Worm (Caenorhabditis elegans) whole organism, L4 larva: ENCODE measurements around the gene srg-27.

ENCODE experiments used
- D1046.2 ChIP-seq: fragments of 200-800 bp; sonication (Bioruptor generic); IDR thresholded peaks from 2 replicates; pipeline ENCODE4 v1.3.6; 2022; ENCODE audit warnings: missing genetic modification characterization, missing compliant biosample characterization
- F10B5.3 ChIP-seq: sonication (generic microtip); optimal IDR thresholded peaks from 2 replicates; lab custom pipeline; 2016; ENCODE audit warnings: mild to moderate bottlenecking, missing genetic modification characterization, missing compliant biosample characterization
- F44E2.7 ChIP-seq: fragments of 200-800 bp; sonication (Bioruptor generic); IDR thresholded peaks from 2 replicates; pipeline ENCODE4 v2.1.2; 2022; ENCODE audit warnings: missing genetic modification characterization, missing compliant biosample characterization
- F49E8.2 ChIP-seq: sonication (generic microtip); optimal IDR thresholded peaks from 2 replicates; lab custom pipeline; 2016; ENCODE audit warnings: missing compliant biosample characterization, mild to moderate bottlenecking, missing genetic modification characterization, borderline replicate concordance
- T20F7.1 ChIP-seq: fragments of 200-800 bp; sonication (Bioruptor generic); optimal IDR thresholded peaks from 2 replicates; lab custom pipeline; 2018; ENCODE audit warnings: mild to moderate bottlenecking, missing genetic modification characterization, missing compliant biosample characterization
- Y48G9A.11 ChIP-seq: fragments of 200-800 bp; sonication (Bioruptor generic); IDR thresholded peaks from 2 replicates; pipeline ENCODE4 v1.3.6; 2022; ENCODE audit warnings: missing genetic modification reagents, missing genetic modification characterization, missing compliant biosample characterization
- Y5F2A.4 ChIP-seq: fragments of 200-800 bp; sonication (Bioruptor generic); optimal IDR thresholded peaks from 2 replicates; lab custom pipeline; 2018; ENCODE audit warnings: mild to moderate bottlenecking, missing genetic modification characterization, missing compliant biosample characterization
- Y75B8A.6 ChIP-seq: fragments of 200-800 bp; sonication (Bioruptor generic); IDR thresholded peaks from 2 replicates; pipeline ENCODE4 v1.3.6; 2022; ENCODE audit warnings: missing genetic modification reagents, missing genetic modification characterization, missing compliant biosample characterization
- ZK337.2 ChIP-seq: fragments of 200-800 bp; sonication (Bioruptor generic); IDR thresholded peaks from 2 replicates; pipeline ENCODE4 v1.3.6; 2022; ENCODE audit warnings: missing genetic modification reagents, missing genetic modification characterization, missing compliant biosample characterization
- aha-1 ChIP-seq: fragments of 150-350 bp; peaks from one replicate; lab custom pipeline; 2014; ENCODE audit warnings: missing biosample characterization, missing genetic modification characterization
- attf-4 ChIP-seq: sonication (generic microtip); optimal IDR thresholded peaks from 3 replicates; lab custom pipeline; 2017; ENCODE audit warnings: missing biosample characterization, missing genetic modification characterization
- dmd-8 ChIP-seq: fragments of 200-800 bp; sonication (Bioruptor generic); IDR thresholded peaks from 2 replicates; pipeline ENCODE4 v1.3.6; 2022; ENCODE audit warnings: missing genetic modification characterization, missing compliant biosample characterization
- dpl-1 ChIP-seq: fragments of 150-350 bp; optimal IDR thresholded peaks from 2 replicates; lab custom pipeline; 2014; ENCODE audit warnings: missing biosample characterization, missing genetic modification reagents, missing genetic modification characterization
- duxl-1 ChIP-seq: sonication (generic microtip); optimal IDR thresholded peaks from 2 replicates; lab custom pipeline; 2016; ENCODE audit warnings: mild to moderate bottlenecking, missing genetic modification characterization, moderate library complexity, missing compliant biosample characterization; ENCODE audit not compliant: poor library complexity
- egl-43 ChIP-seq: fragments of 200-800 bp; sonication (Bioruptor generic); IDR thresholded peaks from 2 replicates; pipeline ENCODE4 v1.3.6; 2022; ENCODE audit warnings: missing genetic modification reagents, missing genetic modification characterization, missing compliant biosample characterization
- gei-8 ChIP-seq: fragments of 200-800 bp; sonication (Bioruptor generic); optimal IDR thresholded peaks from 2 replicates; lab custom pipeline; 2018; ENCODE audit warnings: mild to moderate bottlenecking, missing genetic modification characterization, missing compliant biosample characterization
- hlh-30 ChIP-seq: sonication (generic microtip); optimal IDR thresholded peaks from 2 replicates; lab custom pipeline; 2017; ENCODE audit warnings: antibody characterized with exemption, mild to moderate bottlenecking, missing genetic modification characterization, missing compliant biosample characterization; ENCODE audit not compliant: insufficient read depth
- hmg-1.1 ChIP-seq: fragments of 200-800 bp; sonication (Bioruptor generic); IDR thresholded peaks from 2 replicates; pipeline ENCODE4 v1.3.6; 2022; ENCODE audit warnings: missing genetic modification reagents, missing genetic modification characterization, missing compliant biosample characterization
- jun-1 ChIP-seq: fragments of 150-350 bp; optimal IDR thresholded peaks from 2 replicates; lab custom pipeline; 2014; ENCODE audit warnings: missing biosample characterization, missing genetic modification reagents, missing genetic modification characterization
- lir-3 ChIP-seq: sonication (generic microtip); optimal IDR thresholded peaks from 2 replicates; lab custom pipeline; 2016; ENCODE audit warnings: mild to moderate bottlenecking, missing genetic modification characterization, missing compliant biosample characterization
- madf-5 ChIP-seq, 2 experiments: fragments of 200-800 bp; sonication (Bioruptor generic); IDR thresholded peaks; 2 replicates each; pipeline ENCODE4 v1.3.6; 2022; ENCODE audit warnings: missing compliant biosample characterization in 2 of 2, missing genetic modification characterization in 2 of 2
- mdl-1 ChIP-seq, 2 experiments: fragments of 150-350 bp in 1 of 2; sonication (generic microtip) in 1 of 2; optimal IDR thresholded peaks; 2 replicates each; lab custom pipeline; 2014 to 2017; ENCODE audit warnings: missing biosample characterization in 2 of 2, missing genetic modification characterization in 2 of 2
- mep-1 ChIP-seq: fragments of 150-350 bp; sonication (generic microtip); optimal IDR thresholded peaks from 3 replicates; lab custom pipeline; 2014; ENCODE audit warnings: missing biosample characterization, missing genetic modification characterization
- nhr-28 ChIP-seq: fragments of 150-350 bp; optimal IDR thresholded peaks from 2 replicates; lab custom pipeline; 2014; ENCODE audit warnings: missing biosample characterization, missing genetic modification characterization
- nhr-48 ChIP-seq: sonication (generic microtip); optimal IDR thresholded peaks from 2 replicates; lab custom pipeline; 2016; ENCODE audit warnings: mild to moderate bottlenecking, missing genetic modification characterization, missing compliant biosample characterization
- nhr-6 ChIP-seq: fragments of 150-350 bp; optimal IDR thresholded peaks from 2 replicates; lab custom pipeline; 2014; ENCODE audit warnings: missing biosample characterization, missing genetic modification characterization
- pha-4 ChIP-seq, 2 experiments: fragments of 150-350 bp in 1 of 2; fragments of 200-800 bp in 1 of 2; sonication (Bioruptor generic) in 1 of 2; IDR thresholded peaks in 1 of 2; optimal IDR thresholded peaks in 1 of 2; 2 replicates each; pipeline versions ENCODE4 v1.3.6 to Lab custom; 2014 to 2022; ENCODE audit warnings: missing genetic modification characterization in 2 of 2, missing genetic modification reagents in 2 of 2, missing biosample characterization in 1 of 2, missing compliant biosample characterization in 1 of 2
- rbr-2 ChIP-seq: sonication (generic microtip); optimal IDR thresholded peaks from 2 replicates; lab custom pipeline; 2016; ENCODE audit warnings: missing genotype, missing genetic modification characterization, missing compliant biosample characterization
- set-16 ChIP-seq: fragments of 200-800 bp; sonication (Bioruptor generic); IDR thresholded peaks from 2 replicates; pipeline ENCODE4 v1.3.6; 2022; ENCODE audit warnings: missing genetic modification reagents, missing genetic modification characterization, missing compliant biosample characterization
- spr-1 ChIP-seq: sonication (generic microtip); optimal IDR thresholded peaks from 2 replicates; lab custom pipeline; 2016; ENCODE audit warnings: mild to moderate bottlenecking, missing genetic modification characterization, missing compliant biosample characterization
- spr-3 ChIP-seq: fragments of 200-800 bp; sonication (Bioruptor generic); optimal IDR thresholded peaks from 2 replicates; lab custom pipeline; 2018; ENCODE audit warnings: mild to moderate bottlenecking, missing genetic modification characterization, missing compliant biosample characterization
- tag-97 ChIP-seq: fragments of 200-800 bp; sonication (Bioruptor generic); IDR thresholded peaks from 2 replicates; pipeline ENCODE4 v1.3.6; 2022; ENCODE audit warnings: missing genetic modification characterization, missing compliant biosample characterization
- tra-1 ChIP-seq: fragments of 200-800 bp; sonication (Bioruptor generic); IDR thresholded peaks from 2 replicates; pipeline ENCODE4 v1.3.6; 2022; ENCODE audit warnings: missing genetic modification reagents, missing genetic modification characterization, missing compliant biosample characterization
- unc-62 ChIP-seq, 3 experiments: fragments of 150-350 bp in 1 of 3; sonication (generic microtip); optimal IDR thresholded peaks in 2 of 3; peaks in 1 of 3; 1 replicate in 1 of 3; 2 replicates in 2 of 3; lab custom pipeline; 2014 to 2017; ENCODE audit warnings: missing biosample characterization in 3 of 3, missing genetic modification characterization in 3 of 3, missing genetic modification reagents in 3 of 3, missing genotype in 1 of 3
- vab-7 ChIP-seq: fragments of 200-800 bp; sonication (Bioruptor generic); IDR thresholded peaks from 2 replicates; pipeline ENCODE4 v1.3.6; 2022; ENCODE audit warnings: missing genetic modification reagents, missing genetic modification characterization, missing compliant biosample characterization
- zfp-2 ChIP-seq: sonication (generic microtip); optimal IDR thresholded peaks from 2 replicates; lab custom pipeline; 2016; ENCODE audit warnings: mild to moderate bottlenecking, missing genetic modification characterization, missing compliant biosample characterization
- zip-11 ChIP-seq: fragments of 200-800 bp; sonication (Bioruptor generic); IDR thresholded peaks from 2 replicates; pipeline ENCODE4 v1.3.6; 2022; ENCODE audit warnings: missing genetic modification characterization, missing compliant biosample characterization

srg-27 gene

DNA sequence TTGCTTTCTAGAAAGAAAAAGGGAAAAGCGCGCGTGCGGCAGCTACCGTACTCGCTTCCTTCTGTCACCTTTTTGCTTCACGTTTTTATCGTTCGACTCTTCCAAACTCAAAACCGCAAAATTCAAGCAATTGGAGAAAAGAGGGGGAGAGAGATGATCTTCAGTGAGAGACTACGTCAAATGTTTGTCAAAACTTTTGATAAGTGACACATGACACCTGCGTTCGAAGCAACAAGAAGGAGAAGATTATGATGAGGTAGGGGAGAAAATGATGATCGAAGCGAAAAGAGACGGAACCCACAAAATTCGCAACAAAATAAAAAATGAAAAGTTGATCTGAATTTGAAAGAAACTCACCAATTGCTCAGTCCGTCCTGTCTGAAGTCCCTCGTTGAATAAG, 21.2 kb upstream of the srg-27 start:
- TF ChIP-seq unc-62 (GFP tag; optimal IDR thresholded peaks at IDR 0.05 in 1 of 2; lab: Kevin White, UChicago) (peak in 1 of 2 experiments; percentile 97), unc-62 (tag; optimal IDR thresholded peaks at IDR 0.05; lab: Kevin White, UChicago) (no peak), duxl-1 (tag; lab: Kevin White, UChicago) (no peak)

DNA sequence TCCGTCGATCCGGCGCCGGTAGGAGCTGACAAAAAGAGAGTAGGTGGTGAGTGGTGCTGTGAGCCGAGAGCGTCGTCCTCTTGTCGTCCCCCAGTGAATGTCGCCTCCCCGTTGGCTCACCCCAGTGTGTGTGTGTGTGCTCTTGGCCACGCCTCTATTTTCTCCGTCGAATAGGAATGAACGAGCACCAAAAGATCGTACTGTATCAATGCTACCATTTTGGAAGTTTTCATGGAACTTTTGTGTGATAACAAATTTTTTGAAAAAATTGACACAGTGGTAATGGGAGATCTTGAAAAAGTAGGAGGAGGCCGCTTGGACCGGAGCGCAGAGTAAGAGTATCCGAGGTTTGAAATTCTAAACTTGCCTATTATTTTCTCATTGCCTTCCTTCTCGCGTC, 20.1 kb upstream of the srg-27 start, which contains the start of gene ceh-34:
TSS of gene ceh-34 (minus strand) at position 101 of the 400 bp plus-strand sequence.
- no peak for TF ChIP-seq F10B5.3
- TF ChIP-seq set-16 (GFP tag; lab: Robert Waterston, UW): peak; percentile 42; the same call in 1 of the 2 replicates

DNA sequence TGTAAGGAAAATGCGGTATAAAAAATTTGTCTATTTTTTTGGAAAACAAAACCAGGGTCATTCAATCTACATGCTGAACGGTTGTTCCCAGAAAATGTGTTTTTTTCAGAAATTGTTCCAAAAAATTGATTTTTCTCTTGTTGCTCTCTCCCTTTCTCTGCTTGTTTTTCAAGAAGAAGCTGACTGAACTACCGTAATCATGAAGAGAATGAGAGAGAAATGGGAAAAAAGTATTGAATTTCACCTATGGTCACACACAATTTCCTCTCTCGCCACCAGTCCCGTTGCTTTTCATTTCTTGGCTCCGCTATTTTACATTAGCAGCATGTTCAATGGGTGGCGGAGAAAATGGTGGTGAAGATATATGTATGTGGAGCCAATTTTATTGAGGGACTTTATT, 16.8 kb upstream of the srg-27 start:
- TF ChIP-seq Y75B8A.6 (GFP tag; lab: Robert Waterston, UW) (no peak), ZK337.2 (GFP tag; lab: Robert Waterston, UW) (no peak), F49E8.2 (tag; lab: Kevin White, UChicago) (no peak), D1046.2 (no peak), hlh-30 (no peak), lir-3 (tag; lab: Kevin White, UChicago) (no peak), madf-5 (GFP tag; IDR thresholded peaks at IDR 0.05; lab: Robert Waterston, UW) (no peak), unc-62 (GFP tag; optimal IDR thresholded peaks at IDR 0.05 in 1 of 2; lab: Kevin White, UChicago) (peak in 1 of 2 experiments; percentile 60), unc-62 (tag; optimal IDR thresholded peaks at IDR 0.05; lab: Kevin White, UChicago) (no peak)

DNA sequence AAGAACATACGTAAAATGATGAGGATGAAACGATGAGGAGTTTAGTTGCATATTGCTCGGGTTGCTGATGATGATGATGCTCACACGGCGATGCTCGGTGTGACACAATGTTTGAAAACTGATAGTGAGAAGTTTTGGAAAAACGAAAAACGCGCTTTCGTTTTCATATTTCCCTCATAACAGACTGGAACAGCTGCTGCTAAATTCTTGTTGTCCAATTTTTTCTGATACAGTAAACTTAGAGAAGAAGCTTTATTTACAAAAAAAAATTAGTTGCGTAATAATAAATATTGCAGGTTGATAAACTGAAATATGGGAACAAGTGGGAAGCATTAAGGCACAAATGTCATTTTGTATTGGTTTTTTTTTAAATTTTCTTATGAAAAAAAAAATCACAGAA, 15.0 kb upstream of the srg-27 start, which contains the start of gene ceh-33:
TSS of gene ceh-33 (minus strand) at position 101 of the 400 bp plus-strand sequence.
- TF ChIP-seq unc-62 (GFP tag; optimal IDR thresholded peaks at IDR 0.05 in 1 of 2; lab: Kevin White, UChicago): peak in 1 of 2 experiments; percentile 55
- TF ChIP-seq unc-62 (tag; optimal IDR thresholded peaks at IDR 0.05; lab: Kevin White, UChicago): no peak
- TF ChIP-seq aha-1: peak; percentile 18
- no peak for TF ChIP-seq lir-3 (tag; lab: Kevin White, UChicago)
- TF ChIP-seq attf-4 (tag; lab: Kevin White, UChicago): no peak
- TF ChIP-seq tag-97: no peak
- no peak for TF ChIP-seq T20F7.1 (GFP tag; lab: Kevin White, UChicago)

DNA sequence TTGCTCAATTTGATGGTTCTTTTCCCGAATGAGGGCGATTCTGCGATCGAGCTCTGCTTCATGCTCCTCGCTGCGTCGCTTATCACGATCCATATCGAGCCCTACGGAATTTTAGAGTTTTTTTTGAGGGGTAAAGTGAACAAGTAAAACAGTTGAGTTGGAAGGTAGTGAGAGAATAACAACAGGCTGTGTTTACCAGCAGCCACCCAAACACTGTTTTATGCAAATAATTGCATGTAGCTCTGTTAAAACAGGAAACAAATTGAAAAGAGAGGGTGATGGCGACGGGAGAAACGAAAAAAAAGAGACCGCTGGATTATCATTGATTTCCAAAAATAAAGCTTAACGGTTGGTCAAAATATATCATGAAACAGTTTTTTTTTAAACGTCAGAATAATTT, 11.3 kb upstream of the srg-27 start, which contains the start of gene C10G8.8:
TSS of gene C10G8.8 (minus strand) at position 101 of the 400 bp plus-strand sequence.
- TF ChIP-seq F10B5.3: no peak
- no peak for TF ChIP-seq Y48G9A.11 (GFP tag; lab: Robert Waterston, UW)
- TF ChIP-seq jun-1 (tag; lab: Kevin White, UChicago): no peak
- TF ChIP-seq nhr-6 (tag; lab: Kevin White, UChicago): no peak
- TF ChIP-seq Y75B8A.6 (GFP tag; lab: Robert Waterston, UW): no peak
- TF ChIP-seq zfp-2: no peak
- TF ChIP-seq hmg-1.1 (GFP tag; lab: Robert Waterston, UW): no peak
- TF ChIP-seq F44E2.7 (GFP tag; lab: Robert Waterston, UW): no peak
- no peak for TF ChIP-seq zip-11 (GFP tag; lab: Robert Waterston, UW)

DNA sequence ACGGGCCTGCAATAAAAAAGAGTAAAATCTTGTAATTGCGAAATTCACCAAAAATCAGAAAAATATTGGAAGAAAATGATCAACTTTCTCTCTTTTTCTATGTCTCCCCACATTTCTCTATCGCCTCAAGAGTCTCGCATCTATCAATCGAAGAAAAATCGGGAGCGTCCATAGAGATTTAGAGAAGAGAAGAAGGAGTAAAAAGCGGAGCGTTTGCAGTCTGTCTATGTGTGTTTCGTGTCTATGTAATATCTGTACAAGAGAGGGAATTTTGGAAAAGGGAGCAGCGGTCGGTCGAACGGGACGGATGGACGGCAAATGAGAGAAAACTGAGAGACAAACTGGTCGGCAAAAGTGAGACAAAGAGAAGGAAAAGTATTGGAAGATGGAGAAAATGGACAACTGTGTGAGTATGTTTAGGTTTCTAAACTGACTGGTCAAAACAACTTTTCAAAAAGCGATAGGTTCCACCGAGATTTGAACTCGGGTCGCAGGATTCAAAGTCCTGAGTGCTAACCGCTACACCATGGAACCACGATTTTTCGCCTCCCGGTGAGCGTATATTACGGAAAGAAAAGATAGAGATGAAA, 9.8 kb upstream of the srg-27 start:
- no peak; the same call in 1 of the 2 replicates for TF ChIP-seq pha-4 (GFP tag; IDR thresholded peaks at IDR 0.05; lab: Robert Waterston, UW)
- peak; percentile 13 for TF ChIP-seq pha-4 (tag; optimal IDR thresholded peaks at IDR 0.05; lab: Kevin White, UChicago)
- no peak for TF ChIP-seq dpl-1 (GFP tag; lab: Kevin White, UChicago)
- 0 out of 2 replicates have a peak, but pooled peaks have one; percentile 25 for TF ChIP-seq tra-1 (GFP tag; lab: Robert Waterston, UW)
- TF ChIP-seq aha-1: peak; percentile 27
- TF ChIP-seq spr-3 (GFP tag; lab: Kevin White, UChicago): peak; percentile 41
- no peak for TF ChIP-seq hlh-30
- peak; percentile 65; the same call in 1 of the 2 replicates for TF ChIP-seq dmd-8 (GFP tag; lab: Robert Waterston, UW)
- peak; percentile 29 for TF ChIP-seq rbr-2 (tag; lab: Kevin White, UChicago)
- peak; percentile 69 for TF ChIP-seq spr-1 (tag; lab: Kevin White, UChicago)
- peak; percentile 83 for TF ChIP-seq nhr-28 (tag; lab: Kevin White, UChicago)
- TF ChIP-seq Y5F2A.4 (GFP tag; lab: Kevin White, UChicago): no peak
- TF ChIP-seq duxl-1 (tag; lab: Kevin White, UChicago): peak; percentile 29
- TF ChIP-seq hmg-1.1 (GFP tag; lab: Robert Waterston, UW): peak; percentile 44; the same call in 1 of the 2 replicates
- TF ChIP-seq mdl-1 (tag; optimal IDR thresholded peaks at IDR 0.05; lab: Kevin White, UChicago): peak in 1 of 2 experiments; percentile 29
- TF ChIP-seq egl-43 (GFP tag; lab: Robert Waterston, UW): peak; percentile 58; the same call in 1 of the 2 replicates
- TF ChIP-seq gei-8: peak; percentile 28
- peak; percentile 54 for TF ChIP-seq mep-1 (tag; lab: Kevin White, UChicago)
- TF ChIP-seq vab-7: 0 out of 2 replicates have a peak, but pooled peaks have one; percentile 37
- TF ChIP-seq nhr-48 (tag; lab: Kevin White, UChicago): peak; percentile 72
- TF ChIP-seq unc-62 (GFP tag; optimal IDR thresholded peaks at IDR 0.05 in 1 of 2; lab: Kevin White, UChicago): peak in 1 of 2 experiments; percentile 41
- no peak for TF ChIP-seq unc-62 (tag; optimal IDR thresholded peaks at IDR 0.05; lab: Kevin White, UChicago)
